Fruit fly (Drosophila melanogaster) S2 (cell line): Measurements from ENCODE around the gene shf.

ENCODE experiments used
- CG8478 ChIP-seq: fragments of >200 bp; optimal IDR thresholded peaks from 2 replicates; lab custom pipeline; 2018
- CTCF ChIP-seq, 2 experiments: fragments of >200 bp; optimal IDR thresholded peaks; 2 replicates each; lab custom pipeline; 2018

dm6 chrX:6743192-6743591, 36.3 kb downstream of the shf start:
- no peak for TF ChIP-seq CG8478 (lab: Kevin White, UChicago)
- no peak for TF ChIP-seq CTCF (optimal IDR thresholded peaks at IDR 0.05; lab: Kevin White, UChicago)
